Fruit fly (Drosophila melanogaster) whole organism, embryonic: ENCODE results near the gene CG10638.

Experiments
- CG10431 ChIP-seq: fragments of 200-800 bp; sonication (Bioruptor generic); optimal IDR thresholded peaks from 3 replicates; lab custom pipeline; 2018; ENCODE audit warnings: missing biosample characterization, mild to moderate bottlenecking, missing genetic modification characterization
- CG11247 ChIP-seq: fragments of 200-800 bp; sonication (Bioruptor generic); IDR thresholded peaks from 2 replicates; pipeline ENCODE4 v1.3.6; 2022; ENCODE audit warnings: missing biosample characterization, missing genetic modification characterization
- CG12219 ChIP-seq: fragments of 200-800 bp; sonication (Bioruptor generic); optimal IDR thresholded peaks from 3 replicates; lab custom pipeline; 2018; ENCODE audit warnings: missing biosample characterization, mild to moderate bottlenecking, missing genetic modification characterization
- CG1233 ChIP-seq: fragments of 200-800 bp; sonication (Bioruptor generic); optimal IDR thresholded peaks from 4 replicates; lab custom pipeline; 2018; ENCODE audit warnings: missing biosample characterization, mild to moderate bottlenecking, missing genetic modification characterization
- CG12744 ChIP-seq: fragments of 200-800 bp; sonication (Bioruptor generic); optimal IDR thresholded peaks from 2 replicates; lab custom pipeline; 2016; ENCODE audit warnings: missing biosample characterization, missing genetic modification characterization
- CG15073 ChIP-seq: fragments of 200-800 bp; sonication (Bioruptor generic); optimal IDR thresholded peaks from 2 replicates; lab custom pipeline; 2016; ENCODE audit warnings: missing biosample characterization, missing genetic modification characterization
- CG15696 ChIP-seq: fragments of 200-800 bp; sonication (Bioruptor generic); optimal IDR thresholded peaks from 2 replicates; lab custom pipeline; 2019; ENCODE audit warnings: missing biosample characterization, mild to moderate bottlenecking, missing genetic modification characterization, moderate library complexity
- CG17912 ChIP-seq: fragments of 200-800 bp; sonication (Bioruptor generic); optimal IDR thresholded peaks from 2 replicates; lab custom pipeline; 2018; ENCODE audit warnings: missing biosample characterization, mild to moderate bottlenecking, missing genetic modification characterization
- CG18599 ChIP-seq: fragments of 200-800 bp; sonication (Bioruptor generic); optimal IDR thresholded peaks from 3 replicates; lab custom pipeline; 2017; ENCODE audit warnings: missing biosample characterization, missing genetic modification characterization, mild to moderate bottlenecking, moderate library complexity, missing genetic modification reagents
- CG32532 ChIP-seq: fragments of 200-800 bp; sonication (Bioruptor generic); IDR thresholded peaks from 2 replicates; pipeline ENCODE4 v1.3.6; 2022; ENCODE audit warnings: missing biosample characterization, missing genetic modification characterization
- CG33213 ChIP-seq: fragments of 200-800 bp; sonication (Bioruptor generic); optimal IDR thresholded peaks from 3 replicates; lab custom pipeline; 2016; ENCODE audit warnings: missing biosample characterization, missing genetic modification characterization
- CG34224 ChIP-seq: fragments of 200-800 bp; sonication (Bioruptor generic); IDR thresholded peaks from 3 replicates; pipeline ENCODE4 v1.3.6; 2022; ENCODE audit warnings: missing biosample characterization, missing genetic modification characterization; ENCODE audit not compliant: partially characterized antibody
- CG34422 ChIP-seq: fragments of 200-800 bp; sonication (Bioruptor generic); IDR thresholded peaks from 3 replicates; pipeline ENCODE4 v1.3.6; 2022; ENCODE audit warnings: missing biosample characterization, missing genetic modification characterization
- CG7745 ChIP-seq: fragments of 200-800 bp; sonication (Bioruptor generic); optimal IDR thresholded peaks from 2 replicates; lab custom pipeline; 2018; ENCODE audit warnings: missing biosample characterization, mild to moderate bottlenecking, missing genetic modification characterization, moderate library complexity
- CG9609 ChIP-seq: fragments of 200-800 bp; sonication (Bioruptor generic); optimal IDR thresholded peaks from 3 replicates; lab custom pipeline; 2016; ENCODE audit warnings: missing biosample characterization, missing genetic modification characterization
- CG9727 ChIP-seq: fragments of 200-800 bp; sonication (Bioruptor generic); optimal IDR thresholded peaks from 3 replicates; lab custom pipeline; 2017; ENCODE audit warnings: missing biosample characterization, mild to moderate bottlenecking, missing genetic modification characterization
- D19A ChIP-seq: fragments of 200-800 bp; optimal IDR thresholded peaks from 3 replicates; lab custom pipeline; 2019; ENCODE audit warnings: missing biosample characterization, mild to moderate bottlenecking, missing genetic modification characterization, moderate library complexity
- Dp ChIP-seq: fragments of 200-800 bp; sonication (Bioruptor generic); optimal IDR thresholded peaks from 2 replicates; lab custom pipeline; 2018; ENCODE audit warnings: missing biosample characterization, mild to moderate bottlenecking, missing genetic modification characterization, moderate library complexity
- Drgx ChIP-seq: fragments of 200-800 bp; sonication (Bioruptor generic); IDR thresholded peaks from 2 replicates; pipeline ENCODE4 v1.3.6; 2022; ENCODE audit warnings: missing biosample characterization, missing genetic modification characterization
- E2f1 ChIP-seq: fragments of 200-800 bp; sonication (Bioruptor generic); IDR thresholded peaks from 2 replicates; pipeline ENCODE4 v1.3.6; 2022; ENCODE audit warnings: missing biosample characterization, missing genetic modification characterization
- Ets97D ChIP-seq: fragments of 200-800 bp; sonication (Bioruptor generic); optimal IDR thresholded peaks from 3 replicates; lab custom pipeline; 2016; ENCODE audit warnings: missing biosample characterization, missing genetic modification characterization
- Gug ChIP-seq: fragments of 200-800 bp; sonication (Bioruptor generic); IDR thresholded peaks from 4 replicates; pipeline ENCODE4 v1.3.6; 2022; ENCODE audit warnings: missing biosample characterization, missing genetic modification characterization
- Myb ChIP-seq: fragments of 200-800 bp; sonication (Bioruptor generic); optimal IDR thresholded peaks from 2 replicates; lab custom pipeline; 2016; ENCODE audit warnings: missing biosample characterization, missing genetic modification characterization
- PHDP ChIP-seq: fragments of 200-800 bp; sonication (Bioruptor generic); optimal IDR thresholded peaks from 3 replicates; lab custom pipeline; 2018; ENCODE audit warnings: missing biosample characterization, mild to moderate bottlenecking, missing genetic modification characterization, moderate library complexity
- Ravus ChIP-seq: fragments of 200-800 bp; sonication (Bioruptor generic); IDR thresholded peaks from 2 replicates; pipeline ENCODE4 v1.3.6; 2022; ENCODE audit warnings: missing biosample characterization, missing genetic modification characterization
- Ssrp ChIP-seq: fragments of 200-800 bp; sonication (Bioruptor generic); optimal IDR thresholded peaks from 2 replicates; lab custom pipeline; 2018; ENCODE audit warnings: missing biosample characterization, mild to moderate bottlenecking, missing genetic modification characterization, moderate library complexity
- Usf ChIP-seq: fragments of 200-800 bp; sonication (Bioruptor generic); optimal IDR thresholded peaks from 2 replicates; lab custom pipeline; 2017; ENCODE audit warnings: missing genotype, missing biosample characterization, missing genetic modification characterization
- ac ChIP-seq: fragments of 200-800 bp; sonication (Bioruptor generic); optimal IDR thresholded peaks from 3 replicates; lab custom pipeline; 2017; ENCODE audit warnings: missing biosample characterization, mild to moderate bottlenecking, missing genetic modification characterization
- aop ChIP-seq: fragments of 200-800 bp; sonication (Bioruptor generic); IDR thresholded peaks from 2 replicates; pipeline ENCODE4 v1.3.6; 2022; ENCODE audit warnings: missing biosample characterization, missing genetic modification characterization
- az2 ChIP-seq: fragments of 200-800 bp; sonication (Bioruptor generic); optimal IDR thresholded peaks from 3 replicates; lab custom pipeline; 2016; ENCODE audit warnings: missing biosample characterization, missing genetic modification characterization
- bab2 ChIP-seq: fragments of 200-800 bp; sonication (Bioruptor generic); optimal IDR thresholded peaks from 2 replicates; lab custom pipeline; 2016; ENCODE audit warnings: missing biosample characterization, missing genetic modification characterization
- bbx ChIP-seq: fragments of 200-800 bp; sonication (Bioruptor generic); IDR thresholded peaks from 2 replicates; pipeline ENCODE4 v1.3.6; 2022; ENCODE audit warnings: missing biosample characterization, missing genetic modification characterization; ENCODE audit not compliant: partially characterized antibody
- br ChIP-seq: fragments of >200 bp; optimal IDR thresholded peaks from 2 replicates; lab custom pipeline; 2017
- chif ChIP-seq, 2 experiments: fragments of 200-800 bp; sonication (Bioruptor generic); optimal IDR thresholded peaks; 3 replicates each; lab custom pipeline; 2016; ENCODE audit warnings: missing biosample characterization in 2 of 2, missing genetic modification characterization in 2 of 2
- chinmo ChIP-seq: fragments of 200-800 bp; sonication (Bioruptor generic); IDR thresholded peaks from 4 replicates; pipeline ENCODE4 v1.3.6; 2022; ENCODE audit warnings: missing biosample characterization, missing genetic modification characterization; ENCODE audit not compliant: partially characterized antibody
- corto ChIP-seq: fragments of 200-800 bp; sonication (Bioruptor generic); optimal IDR thresholded peaks from 2 replicates; lab custom pipeline; 2016; ENCODE audit warnings: missing biosample characterization, mild to moderate bottlenecking, missing genetic modification characterization, moderate library complexity
- danr ChIP-seq: fragments of 200-800 bp; sonication (Bioruptor generic); IDR thresholded peaks from 2 replicates; pipeline ENCODE4 v1.3.6; 2022; ENCODE audit warnings: missing biosample characterization, missing genetic modification characterization
- dpn ChIP-seq, 2 experiments: fragments of 200-800 bp; sonication (Bioruptor generic); optimal IDR thresholded peaks; 3 replicates each; lab custom pipeline; 2016; ENCODE audit warnings: missing biosample characterization in 2 of 2, missing genetic modification characterization in 2 of 2
- exex ChIP-seq: fragments of 200-800 bp; sonication (Bioruptor generic); optimal IDR thresholded peaks from 4 replicates; lab custom pipeline; 2018; ENCODE audit warnings: missing biosample characterization, mild to moderate bottlenecking, missing genetic modification characterization, moderate library complexity
- gsb-n ChIP-seq: fragments of 200-800 bp; sonication (Bioruptor generic); optimal IDR thresholded peaks from 3 replicates; lab custom pipeline; 2018; ENCODE audit warnings: missing biosample characterization, mild to moderate bottlenecking, missing genetic modification characterization
- hbn ChIP-seq: fragments of 200-800 bp; sonication (Bioruptor generic); IDR thresholded peaks from 2 replicates; pipeline ENCODE4 v1.3.6; 2022; ENCODE audit warnings: missing biosample characterization, missing genetic modification characterization; ENCODE audit not compliant: partially characterized antibody
- inv ChIP-seq: fragments of 200-800 bp; sonication (Bioruptor generic); IDR thresholded peaks from 2 replicates; pipeline ENCODE4 v1.3.6; 2022; ENCODE audit warnings: missing biosample characterization, missing genetic modification characterization; ENCODE audit not compliant: partially characterized antibody
- lov ChIP-seq, 2 experiments: fragments of 200-800 bp in 1 of 2; fragments of >200 bp in 1 of 2; sonication (Bioruptor generic) in 1 of 2; IDR thresholded peaks in 1 of 2; optimal IDR thresholded peaks in 1 of 2; 2 replicates in 1 of 2; 3 replicates in 1 of 2; pipeline versions ENCODE4 v1.3.6 to Lab custom; 2017 to 2022; ENCODE audit warnings: missing biosample characterization in 1 of 2, missing genetic modification characterization in 1 of 2
- luna ChIP-seq: fragments of 200-800 bp; sonication (Bioruptor generic); optimal IDR thresholded peaks from 2 replicates; lab custom pipeline; 2016; ENCODE audit warnings: missing biosample characterization, missing genetic modification characterization
- pho ChIP-seq: fragments of 200-800 bp; sonication (Bioruptor generic); optimal IDR thresholded peaks from 2 replicates; lab custom pipeline; 2016; ENCODE audit warnings: missing biosample characterization, missing genetic modification characterization
- phol ChIP-seq: fragments of 200-800 bp; sonication (Bioruptor generic); optimal IDR thresholded peaks from 3 replicates; lab custom pipeline; 2018; ENCODE audit warnings: missing biosample characterization, mild to moderate bottlenecking, missing genetic modification characterization, moderate library complexity
- psq ChIP-seq: fragments of 200-800 bp; sonication (Bioruptor generic); optimal IDR thresholded peaks from 2 replicates; lab custom pipeline; 2017; ENCODE audit warnings: missing biosample characterization, missing genetic modification characterization
- slbo ChIP-seq: fragments of 200-800 bp; sonication (Bioruptor generic); IDR thresholded peaks from 2 replicates; pipeline ENCODE4 v1.3.6; 2022; ENCODE audit warnings: missing biosample characterization, missing genetic modification characterization
- vnd ChIP-seq: fragments of 200-800 bp; sonication (Bioruptor generic); IDR thresholded peaks from 3 replicates; pipeline ENCODE4 v1.3.6; 2022; ENCODE audit warnings: missing biosample characterization, missing genetic modification characterization; ENCODE audit not compliant: partially characterized antibody

Gene CG10638

DNA sequence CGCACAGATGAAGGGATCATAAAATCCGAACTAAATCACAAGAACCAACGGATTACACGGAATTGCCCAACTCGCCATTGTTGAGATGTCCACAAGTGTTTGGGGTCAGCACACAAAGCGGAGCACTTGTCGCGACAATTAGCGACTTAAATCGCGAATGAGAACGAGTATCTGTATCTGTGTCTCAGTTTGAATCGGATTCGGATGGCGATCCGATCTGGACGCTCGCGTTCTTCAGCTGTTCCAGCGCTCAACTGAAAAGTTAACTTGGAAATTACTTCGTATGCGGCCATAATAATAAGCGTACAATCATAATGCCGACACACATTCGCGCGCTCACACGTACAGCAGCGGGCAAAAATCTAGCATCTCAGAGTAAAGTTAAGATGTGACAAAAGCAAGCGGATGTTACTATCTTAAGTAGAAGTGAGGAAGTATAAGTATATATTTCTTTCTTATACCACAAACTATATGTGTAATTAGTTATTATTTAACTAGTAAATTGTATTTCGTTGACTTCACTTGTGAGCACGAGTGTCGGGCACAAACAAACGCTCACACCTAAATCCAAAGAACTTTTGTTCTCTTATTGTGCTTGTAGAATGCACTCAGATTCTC lies 10.6 kb downstream of the CG10638 start, which contains the start of gene CG10660 (continued):
- TF ChIP-seq Usf (GFP tag; lab: Kevin White, UChicago) (peak; percentile 60), CG9727 (GFP tag; lab: Kevin White, UChicago) (peak; percentile 84), az2 (GFP tag; lab: Kevin White, UChicago) (peak; percentile 89), br (lab: Kevin White, UChicago) (no peak), slbo (GFP tag; lab: Robert Waterston, UW) (peak; percentile 85), Gug (GFP tag; lab: Robert Waterston, UW) (peak; percentile 63; the same call in 2 of the 4 replicates), inv (no peak), lov (optimal IDR thresholded peaks at IDR 0.05; lab: Kevin White, UChicago) (no peak), lov (GFP tag; IDR thresholded peaks at IDR 0.05; lab: Robert Waterston, UW) (peak; percentile 76; the same call in 1 of the 3 replicates), CG10431 (GFP tag; lab: Kevin White, UChicago) (peak; percentile 73), dpn (GFP tag; optimal IDR thresholded peaks at IDR 0.05; lab: Kevin White, UChicago) (peak; percentile 72 to 87), bab2 (GFP tag; lab: Kevin White, UChicago) (peak; percentile 79), PHDP (tag; lab: Kevin White, UChicago) (peak; percentile 94), CG15696 (tag; lab: Kevin White, UChicago) (peak; percentile 12), ac (peak; percentile 34), CG15073 (GFP tag; lab: Kevin White, UChicago) (peak; percentile 22), CG7745 (tag; lab: Kevin White, UChicago) (peak; percentile 12), pho (GFP tag; lab: Kevin White, UChicago) (peak; percentile 48), Ssrp (tag; lab: Kevin White, UChicago) (peak; percentile 85), gsb-n (tag; lab: Kevin White, UChicago) (peak; percentile 93), phol (tag; lab: Kevin White, UChicago) (peak; percentile 86), CG32532 (GFP tag; lab: Robert Waterston, UW) (peak; percentile 79; the same call in 1 of the 2 replicates), exex (tag; lab: Kevin White, UChicago) (peak; percentile 22), CG34224 (GFP tag; lab: Robert Waterston, UW) (no peak), Drgx (GFP tag; lab: Robert Waterston, UW) (peak; percentile 95), danr (peak; percentile 62; the same call in 1 of the 2 replicates), D19A (tag; lab: Kevin White, UChicago) (peak; percentile 87), CG34422 (GFP tag; lab: Robert Waterston, UW) (peak; percentile 91), aop (GFP tag; lab: Robert Waterston, UW) (0 out of 2 replicates have a peak, but pooled peaks have one; percentile 39), CG12219 (peak; percentile 90), luna (peak; percentile 18), CG18599 (GFP tag; lab: Kevin White, UChicago) (peak; percentile 88), psq (GFP tag; lab: Kevin White, UChicago) (peak; percentile 65), CG11247 (GFP tag; lab: Robert Waterston, UW) (peak; percentile 80), CG33213 (GFP tag; lab: Kevin White, UChicago) (peak; percentile 53), corto (peak; percentile 83), chif (GFP tag; optimal IDR thresholded peaks at IDR 0.05; lab: Kevin White, UChicago) (peak; percentile 80 to 82), Ravus (GFP tag; lab: Robert Waterston, UW) (peak; percentile 54), Dp (GFP tag; lab: Kevin White, UChicago) (no peak), E2f1 (peak; percentile 81), chinmo (no peak), vnd (GFP tag; lab: Robert Waterston, UW) (no peak), CG9609 (peak; percentile 31), CG1233 (GFP tag; lab: Kevin White, UChicago) (peak; percentile 79), hbn (GFP tag; lab: Robert Waterston, UW) (no peak), Ets97D (GFP tag; lab: Kevin White, UChicago) (peak; percentile 39), bbx (no peak), Myb (GFP tag; lab: Kevin White, UChicago) (peak; percentile 36), CG17912 (GFP tag; lab: Kevin White, UChicago) (no peak), CG12744 (GFP tag; lab: Kevin White, UChicago) (peak; percentile 53)
